Worm (Caenorhabditis elegans) whole organism, L4 larva: ENCODE measurements around the gene F36D3.14.

Experiments used
- fkh-10 ChIP-seq: fragments of 150-350 bp; optimal IDR thresholded peaks from 2 replicates; lab custom pipeline; 2014; ENCODE audit warnings: missing biosample characterization, missing genetic modification reagents, missing genetic modification characterization
- lim-7 ChIP-seq: fragments of 200-800 bp; sonication (Bioruptor generic); IDR thresholded peaks from 2 replicates; pipeline ENCODE4 v1.3.6; 2022; ENCODE audit warnings: missing genetic modification characterization, missing compliant biosample characterization
- tra-1 ChIP-seq: fragments of 200-800 bp; sonication (Bioruptor generic); IDR thresholded peaks from 2 replicates; pipeline ENCODE4 v1.3.6; 2022; ENCODE audit warnings: missing genetic modification reagents, missing genetic modification characterization, missing compliant biosample characterization

- TF ChIP-seq lim-7 (GFP tag; lab: Robert Waterston, UW) (no peak), fkh-10 (GFP tag; lab: Kevin White, UChicago) (no peak), tra-1 (GFP tag; lab: Robert Waterston, UW) (no peak)
These were observed 44.4 kb downstream of the F36D3.14 start, which contains the start of gene str-15 for ce11 chrV:16458714-16459113.
